Fruit fly (Drosophila melanogaster) whole organism, embryonic: ENCODE results near the gene CG10324.

Source experiments
- CG10274 ChIP-seq: fragments of 200-800 bp; sonication (Bioruptor generic); optimal IDR thresholded peaks from 3 replicates; lab custom pipeline; 2017; ENCODE audit warnings: missing biosample characterization, mild to moderate bottlenecking, missing genetic modification characterization
- CG16813 ChIP-seq: fragments of 200-800 bp; sonication (Bioruptor generic); IDR thresholded peaks from 3 replicates; pipeline ENCODE4 v1.3.6; 2022; ENCODE audit warnings: missing biosample characterization, missing genetic modification characterization; ENCODE audit not compliant: partially characterized antibody

dm6 chr3R:16677934-16678333 lies 31.1 kb upstream of the CG10324 start:
- TF ChIP-seq CG10274 (GFP tag; lab: Kevin White, UChicago) = no peak
- TF ChIP-seq CG16813 = no peak
